Fruit fly (Drosophila melanogaster) whole organism, embryonic: ENCODE data around the gene Cpr97Ea.

ENCODE experiments used
- BEAF-32 ChIP-seq: fragments of 200-800 bp; sonication (Bioruptor generic); optimal IDR thresholded peaks from 3 replicates; lab custom pipeline; 2017; ENCODE audit warnings: missing biosample characterization, missing genetic modification characterization, mild to moderate bottlenecking, moderate library complexity, missing genetic modification reagents
- CG1024 ChIP-seq: fragments of 200-800 bp; sonication (Bioruptor generic); IDR thresholded peaks from 2 replicates; pipeline ENCODE4 v1.3.6; 2022; ENCODE audit warnings: missing biosample characterization, missing genetic modification characterization
- CG11093 ChIP-seq: fragments of 200-800 bp; sonication (Bioruptor generic); IDR thresholded peaks from 3 replicates; pipeline ENCODE4 v1.3.6; 2022; ENCODE audit warnings: missing biosample characterization, missing genetic modification characterization
- CG12391 ChIP-seq: fragments of 200-800 bp; sonication (Bioruptor generic); optimal IDR thresholded peaks from 3 replicates; lab custom pipeline; 2018; ENCODE audit warnings: missing biosample characterization, mild to moderate bottlenecking, missing genetic modification characterization, moderate library complexity
- CG15514 ChIP-seq: fragments of 200-800 bp; sonication (Bioruptor generic); optimal IDR thresholded peaks from 3 replicates; lab custom pipeline; 2017; ENCODE audit warnings: missing biosample characterization, missing genetic modification characterization, mild to moderate bottlenecking, moderate library complexity, missing genetic modification reagents
- CG16813 ChIP-seq: fragments of 200-800 bp; sonication (Bioruptor generic); IDR thresholded peaks from 3 replicates; pipeline ENCODE4 v1.3.6; 2022; ENCODE audit warnings: missing biosample characterization, missing genetic modification characterization; ENCODE audit not compliant: partially characterized antibody
- CG18764 ChIP-seq: fragments of 200-800 bp; sonication (Bioruptor generic); optimal IDR thresholded peaks from 3 replicates; lab custom pipeline; 2016; ENCODE audit warnings: missing biosample characterization, missing genetic modification characterization
- CG2116 ChIP-seq: fragments of 200-800 bp; sonication (Bioruptor generic); optimal IDR thresholded peaks from 3 replicates; lab custom pipeline; 2018; ENCODE audit warnings: missing biosample characterization, mild to moderate bottlenecking, missing genetic modification characterization
- CG31224 ChIP-seq: fragments of 200-800 bp; sonication (Bioruptor generic); IDR thresholded peaks from 2 replicates; pipeline ENCODE4 v1.3.6; 2022; ENCODE audit warnings: missing biosample characterization, missing genetic modification characterization
- CG33213 ChIP-seq: fragments of 200-800 bp; sonication (Bioruptor generic); optimal IDR thresholded peaks from 3 replicates; lab custom pipeline; 2016; ENCODE audit warnings: missing biosample characterization, missing genetic modification characterization
- CG3407 ChIP-seq: fragments of 200-800 bp; sonication (Bioruptor generic); optimal IDR thresholded peaks from 2 replicates; lab custom pipeline; 2018; ENCODE audit warnings: missing biosample characterization, mild to moderate bottlenecking, missing genetic modification characterization
- CG4820 ChIP-seq: fragments of 200-800 bp; sonication (Bioruptor generic); optimal IDR thresholded peaks from 3 replicates; lab custom pipeline; 2016; ENCODE audit warnings: missing biosample characterization, missing genetic modification characterization
- CG4854 ChIP-seq: fragments of 200-800 bp; sonication (Bioruptor generic); optimal IDR thresholded peaks from 2 replicates; lab custom pipeline; 2016; ENCODE audit warnings: missing biosample characterization, missing genetic modification characterization, inconsistent platforms
- CG5180 ChIP-seq: fragments of 200-800 bp; sonication (Bioruptor generic); optimal IDR thresholded peaks from 3 replicates; lab custom pipeline; 2017; ENCODE audit warnings: missing biosample characterization, missing genetic modification characterization, mild to moderate bottlenecking, moderate library complexity, missing genetic modification reagents
- CG6689 ChIP-seq: fragments of 200-800 bp; sonication (Bioruptor generic); IDR thresholded peaks from 2 replicates; pipeline ENCODE4 v1.3.6; 2022; ENCODE audit warnings: missing biosample characterization, missing genetic modification characterization
- CG7372 ChIP-seq: fragments of 200-800 bp; sonication (Bioruptor generic); IDR thresholded peaks from 2 replicates; pipeline ENCODE4 v1.3.6; 2022; ENCODE audit warnings: missing biosample characterization, missing genetic modification characterization
- Dfd ChIP-seq, 2 experiments: fragments of >200 bp; optimal IDR thresholded peaks; 2 replicates each; lab custom pipeline; 2017; ENCODE audit warnings: missing biosample characterization in 2 of 2, missing genetic modification characterization in 2 of 2
- Dll ChIP-seq: fragments of 200-800 bp; sonication (Bioruptor generic); IDR thresholded peaks from 4 replicates; pipeline ENCODE4 v1.3.6; 2022; ENCODE audit warnings: missing biosample characterization, missing genetic modification characterization; ENCODE audit not compliant: partially characterized antibody
- Fer2 ChIP-seq: fragments of 200-800 bp; sonication (Bioruptor generic); optimal IDR thresholded peaks from 2 replicates; lab custom pipeline; 2018; ENCODE audit warnings: missing biosample characterization, mild to moderate bottlenecking, missing genetic modification characterization, moderate library complexity
- HLH54F ChIP-seq: fragments of 200-800 bp; sonication (Bioruptor generic); optimal IDR thresholded peaks from 3 replicates; lab custom pipeline; 2016; ENCODE audit warnings: missing biosample characterization, missing genetic modification characterization
- Hmr ChIP-seq: fragments of 200-800 bp; sonication (Bioruptor generic); optimal IDR thresholded peaks from 3 replicates; lab custom pipeline; 2017; ENCODE audit warnings: mild to moderate bottlenecking, missing biosample characterization, missing genetic modification reagents, missing genetic modification characterization
- Kr ChIP-seq: fragments of 200-800 bp; sonication (Bioruptor generic); optimal IDR thresholded peaks from 2 replicates; lab custom pipeline; 2017; ENCODE audit warnings: missing biosample characterization, mild to moderate bottlenecking, missing genetic modification characterization
- MTF-1 ChIP-seq: fragments of 200-800 bp; sonication (Bioruptor generic); optimal IDR thresholded peaks from 2 replicates; lab custom pipeline; 2018; ENCODE audit warnings: missing biosample characterization, mild to moderate bottlenecking, missing genetic modification characterization, borderline replicate concordance
- Six4 ChIP-seq: fragments of 200-800 bp; sonication (Bioruptor generic); optimal IDR thresholded peaks from 2 replicates; lab custom pipeline; 2016; ENCODE audit warnings: missing biosample characterization, missing genetic modification characterization
- Trl ChIP-seq, 3 experiments: fragments of >200 bp in 2 of 3; fragments of 200-800 bp in 1 of 3; sonication (Bioruptor generic) in 1 of 3; optimal IDR thresholded peaks; 2 replicates in 1 of 3; 3 replicates in 2 of 3; lab custom pipeline; 2016 to 2017; ENCODE audit warnings: missing biosample characterization in 1 of 3, missing genetic modification characterization in 1 of 3
- YL-1 ChIP-seq: fragments of 200-800 bp; sonication (Bioruptor generic); optimal IDR thresholded peaks from 3 replicates; lab custom pipeline; 2017; ENCODE audit warnings: missing biosample characterization, mild to moderate bottlenecking, missing genetic modification characterization
- ase ChIP-seq: fragments of 200-800 bp; sonication (Bioruptor generic); IDR thresholded peaks from 3 replicates; pipeline ENCODE4 v1.3.6; 2022; ENCODE audit warnings: missing biosample characterization, missing genetic modification characterization
- ash1 ChIP-seq: fragments of 200-800 bp; sonication (Bioruptor generic); optimal IDR thresholded peaks from 2 replicates; lab custom pipeline; 2018; ENCODE audit warnings: missing biosample characterization, mild to moderate bottlenecking, missing genetic modification characterization
- bbx ChIP-seq: fragments of 200-800 bp; sonication (Bioruptor generic); IDR thresholded peaks from 2 replicates; pipeline ENCODE4 v1.3.6; 2022; ENCODE audit warnings: missing biosample characterization, missing genetic modification characterization; ENCODE audit not compliant: partially characterized antibody
- bowl ChIP-seq: fragments of 200-800 bp; sonication (Bioruptor generic); IDR thresholded peaks from 2 replicates; pipeline ENCODE4 v1.3.6; 2022; ENCODE audit warnings: missing biosample characterization, missing genetic modification characterization
- corto ChIP-seq: fragments of 200-800 bp; sonication (Bioruptor generic); optimal IDR thresholded peaks from 2 replicates; lab custom pipeline; 2016; ENCODE audit warnings: missing biosample characterization, mild to moderate bottlenecking, missing genetic modification characterization, moderate library complexity
- croc ChIP-seq: fragments of 200-800 bp; sonication (Bioruptor generic); conservative IDR thresholded peaks from 3 replicates; pipeline ENCODE4 v1.3.6; 2022; ENCODE audit warnings: missing biosample characterization, missing genetic modification characterization
- cwo ChIP-seq: fragments of 200-800 bp; sonication (Bioruptor generic); optimal IDR thresholded peaks from 3 replicates; lab custom pipeline; 2017; ENCODE audit warnings: missing biosample characterization, missing genetic modification characterization, mild to moderate bottlenecking, moderate library complexity, missing genetic modification reagents
- eyg ChIP-seq: fragments of 200-800 bp; sonication (Bioruptor generic); optimal IDR thresholded peaks from 3 replicates; lab custom pipeline; 2016; ENCODE audit warnings: missing biosample characterization, missing genetic modification characterization
- fd64A ChIP-seq: fragments of 200-800 bp; sonication (Bioruptor generic); optimal IDR thresholded peaks from 3 replicates; lab custom pipeline; 2018; ENCODE audit warnings: missing biosample characterization, mild to moderate bottlenecking, missing genetic modification characterization
- ftz-f1 ChIP-seq: fragments of 200-800 bp; sonication (Bioruptor generic); optimal IDR thresholded peaks from 2 replicates; lab custom pipeline; 2016; ENCODE audit warnings: missing biosample characterization, missing genetic modification characterization
- fu2 ChIP-seq: fragments of 200-800 bp; sonication (Bioruptor generic); optimal IDR thresholded peaks from 2 replicates; lab custom pipeline; 2016; ENCODE audit warnings: missing biosample characterization, missing genetic modification characterization
- gce ChIP-seq: fragments of 200-800 bp; sonication (Bioruptor generic); IDR thresholded peaks from 3 replicates; pipeline ENCODE4 v1.3.6; 2022; ENCODE audit warnings: missing biosample characterization, missing genetic modification characterization
- insv ChIP-seq, 2 experiments: fragments of 200-800 bp; sonication (Bioruptor generic); optimal IDR thresholded peaks; 3 replicates each; lab custom pipeline; 2016 to 2018; ENCODE audit warnings: missing biosample characterization in 2 of 2, missing genetic modification characterization in 2 of 2
- mam ChIP-seq: fragments of 200-800 bp; sonication (Bioruptor generic); optimal IDR thresholded peaks from 3 replicates; lab custom pipeline; 2016; ENCODE audit warnings: missing biosample characterization, missing genetic modification characterization
- mirr ChIP-seq: fragments of 200-800 bp; sonication (Bioruptor generic); optimal IDR thresholded peaks from 3 replicates; lab custom pipeline; 2018; ENCODE audit warnings: missing biosample characterization, mild to moderate bottlenecking, missing genetic modification characterization
- peb ChIP-seq: fragments of 200-800 bp; sonication (Bioruptor generic); IDR thresholded peaks from 2 replicates; pipeline ENCODE4 v1.3.6; 2022; ENCODE audit warnings: missing biosample characterization, missing genetic modification characterization
- phol ChIP-seq: fragments of 200-800 bp; sonication (Bioruptor generic); optimal IDR thresholded peaks from 3 replicates; lab custom pipeline; 2018; ENCODE audit warnings: missing biosample characterization, mild to moderate bottlenecking, missing genetic modification characterization, moderate library complexity
- pros ChIP-seq: fragments of 200-800 bp; sonication (Bioruptor generic); optimal IDR thresholded peaks from 3 replicates; lab custom pipeline; 2019; ENCODE audit warnings: missing biosample characterization, mild to moderate bottlenecking, missing genetic modification characterization, moderate library complexity
- ro ChIP-seq: fragments of 200-800 bp; sonication (Bioruptor generic); IDR thresholded peaks from 2 replicates; pipeline ENCODE4 v1.3.6; 2022; ENCODE audit warnings: missing biosample characterization, missing genetic modification characterization
- sd ChIP-seq: fragments of 200-800 bp; sonication (Bioruptor generic); optimal IDR thresholded peaks from 3 replicates; lab custom pipeline; 2018; ENCODE audit warnings: missing biosample characterization, mild to moderate bottlenecking, missing genetic modification characterization, moderate library complexity
- slou ChIP-seq: fragments of 200-800 bp; sonication (Bioruptor generic); optimal IDR thresholded peaks from 3 replicates; lab custom pipeline; 2016; ENCODE audit warnings: missing biosample characterization, missing genetic modification characterization
- tll ChIP-seq, 2 experiments: fragments of 200-800 bp in 1 of 2; fragments of >200 bp in 1 of 2; sonication (Bioruptor generic) in 1 of 2; optimal IDR thresholded peaks; 2 replicates each; lab custom pipeline; 2017 to 2019; ENCODE audit warnings: missing biosample characterization in 2 of 2, missing genetic modification characterization in 2 of 2, mild to moderate bottlenecking in 1 of 2, moderate library complexity in 1 of 2
- toy ChIP-seq: fragments of 200-800 bp; sonication (Bioruptor generic); IDR thresholded peaks from 2 replicates; pipeline ENCODE4 v1.3.6; 2022; ENCODE audit warnings: missing biosample characterization, missing genetic modification characterization
- twi ChIP-seq: fragments of 200-800 bp; optimal IDR thresholded peaks from 2 replicates; lab custom pipeline; 2019; ENCODE audit warnings: missing biosample characterization, mild to moderate bottlenecking, missing genetic modification characterization, moderate library complexity

Gene Cpr97Ea

dm6 chr3R:27131408-27131807 is 43.8 kb upstream of the Cpr97Ea start (continued):
- TF ChIP-seq CG7372 (GFP tag; lab: Robert Waterston, UW) (no peak), CG33213 (peak; percentile 19), MTF-1 (GFP tag; lab: Kevin White, UChicago) (peak; percentile 9), CG5180 (GFP tag; lab: Kevin White, UChicago) (peak; percentile 35), phol (tag; lab: Kevin White, UChicago) (no peak), YL-1 (GFP tag; lab: Kevin White, UChicago) (no peak), CG18764 (GFP tag; lab: Kevin White, UChicago) (peak; percentile 24), CG31224 (peak; percentile 23; the same call in 1 of the 2 replicates), HLH54F (GFP tag; lab: Kevin White, UChicago) (no peak), slou (GFP tag; lab: Kevin White, UChicago) (no peak), tll (GFP tag; optimal IDR thresholded peaks at IDR 0.05; lab: Kevin White, UChicago) (no peak), CG4820 (no peak), ro (GFP tag; lab: Robert Waterston, UW) (no peak), Kr (no peak), pros (GFP tag; lab: Kevin White, UChicago) (no peak), twi (tag; lab: Kevin White, UChicago) (no peak), peb (GFP tag; lab: Robert Waterston, UW) (no peak), Trl (optimal IDR thresholded peaks at IDR 0.05; lab: Kevin White, UChicago) (no peak), Trl (GFP tag; optimal IDR thresholded peaks at IDR 0.05; lab: Kevin White, UChicago) (peak; percentile 33), Dfd (GFP tag; optimal IDR thresholded peaks at IDR 0.05; lab: Kevin White, UChicago) (no peak), fd64A (GFP tag; lab: Kevin White, UChicago) (no peak), CG12391 (tag; lab: Kevin White, UChicago) (no peak), Hmr (peak; percentile 87), fu2 (GFP tag; lab: Kevin White, UChicago) (no peak), CG6689 (no peak), CG1024 (GFP tag; lab: Robert Waterston, UW) (no peak), corto (no peak), Fer2 (tag; lab: Kevin White, UChicago) (peak; percentile 13), CG4854 (GFP tag; lab: Kevin White, UChicago) (no peak), mam (GFP tag; lab: Kevin White, UChicago) (peak; percentile 10), bbx (GFP tag; lab: Robert Waterston, UW) (no peak), CG2116 (GFP tag; lab: Kevin White, UChicago) (no peak), ase (no peak), sd (tag; lab: Kevin White, UChicago) (peak; percentile 7), CG11093 (GFP tag; lab: Robert Waterston, UW) (no peak), cwo (peak; percentile 56), gce (0 out of 3 replicates have a peak, but pooled peaks have one; percentile 5), Dll (GFP tag; lab: Robert Waterston, UW) (no peak), toy (GFP tag; lab: Robert Waterston, UW) (peak; percentile 56; the same call in 1 of the 2 replicates), ash1 (GFP tag; lab: Kevin White, UChicago) (peak; percentile 60), CG16813 (no peak), BEAF-32 (GFP tag; lab: Kevin White, UChicago) (no peak), eyg (GFP tag; lab: Kevin White, UChicago) (peak; percentile 43), croc (GFP tag; lab: Robert Waterston, UW) (no peak), CG15514 (GFP tag; lab: Kevin White, UChicago) (peak; percentile 61), insv (GFP tag; optimal IDR thresholded peaks at IDR 0.05; lab: Kevin White, UChicago) (no peak), Six4 (GFP tag; lab: Kevin White, UChicago) (no peak), mirr (peak; percentile 54), ftz-f1 (GFP tag; lab: Kevin White, UChicago) (no peak), CG3407 (GFP tag; lab: Kevin White, UChicago) (no peak), bowl (GFP tag; lab: Robert Waterston, UW) (no peak)
